Worm (Caenorhabditis elegans) whole organism, late embryonic: ENCODE data around the gene K02A6.3.

Experiments
- C08G9.2 ChIP-seq: sonication (generic microtip); optimal IDR thresholded peaks from 2 replicates; lab custom pipeline; 2016; ENCODE audit warnings: mild to moderate bottlenecking, missing genetic modification characterization, moderate library complexity, missing compliant biosample characterization
- T23F11.4 ChIP-seq: fragments of 200-800 bp; sonication (Bioruptor generic); optimal IDR thresholded peaks from 2 replicates; lab custom pipeline; 2018; ENCODE audit warnings: mild to moderate bottlenecking, missing genetic modification characterization, missing compliant biosample characterization
- Y22D7AL.16 ChIP-seq: sonication (generic microtip); optimal IDR thresholded peaks from 2 replicates; lab custom pipeline; 2016; ENCODE audit warnings: missing genetic modification characterization, missing compliant biosample characterization
- ama-1 ChIP-seq: fragments of 150-350 bp; optimal IDR thresholded peaks from 2 replicates; lab custom pipeline; 2014
- ceh-14 ChIP-seq: sonication (generic microtip); optimal IDR thresholded peaks from 2 replicates; lab custom pipeline; 2016; ENCODE audit warnings: missing genotype, missing genetic modification characterization, missing compliant biosample characterization
- ceh-19 ChIP-seq: fragments of 200-800 bp; sonication (Bioruptor generic); optimal IDR thresholded peaks from 2 replicates; lab custom pipeline; 2018; ENCODE audit warnings: mild to moderate bottlenecking, missing genetic modification characterization, missing compliant biosample characterization
- ceh-2 ChIP-seq: sonication (generic microtip); optimal IDR thresholded peaks from 2 replicates; lab custom pipeline; 2016; ENCODE audit warnings: missing genotype, missing genetic modification characterization, missing compliant biosample characterization
- ceh-24 ChIP-seq: sonication (generic microtip); optimal IDR thresholded peaks from 2 replicates; lab custom pipeline; 2016; ENCODE audit warnings: mild to moderate bottlenecking, missing genetic modification characterization, missing compliant biosample characterization
- ceh-30 ChIP-seq: fragments of 150-350 bp; optimal IDR thresholded peaks from 2 replicates; lab custom pipeline; 2014; ENCODE audit warnings: missing biosample characterization, missing genetic modification characterization
- ceh-45 ChIP-seq: fragments of 200-800 bp; sonication (Bioruptor generic); IDR thresholded peaks from 2 replicates; pipeline ENCODE4 v1.3.6; 2022; ENCODE audit warnings: missing genetic modification reagents, missing genetic modification characterization, missing compliant biosample characterization
- ceh-6 ChIP-seq: fragments of 200-800 bp; sonication (Bioruptor generic); optimal IDR thresholded peaks from 2 replicates; lab custom pipeline; 2018; ENCODE audit warnings: mild to moderate bottlenecking, missing genetic modification characterization, missing compliant biosample characterization
- ceh-9 ChIP-seq: sonication (generic microtip); optimal IDR thresholded peaks from 2 replicates; lab custom pipeline; 2016; ENCODE audit warnings: mild to moderate bottlenecking, missing genetic modification characterization, inconsistent platforms, missing compliant biosample characterization
- dve-1 ChIP-seq: sonication (generic microtip); optimal IDR thresholded peaks from 2 replicates; lab custom pipeline; 2017; ENCODE audit warnings: antibody characterized with exemption, mild to moderate bottlenecking, missing genetic modification characterization, missing compliant biosample characterization
- elt-2 ChIP-seq: sonication (generic microtip); optimal IDR thresholded peaks from 2 replicates; lab custom pipeline; 2016; ENCODE audit warnings: missing genetic modification reagents, missing genetic modification characterization, missing compliant biosample characterization
- elt-4 ChIP-seq: sonication (generic microtip); optimal IDR thresholded peaks from 2 replicates; lab custom pipeline; 2016; ENCODE audit warnings: missing genetic modification characterization, missing compliant biosample characterization
- eyg-1 ChIP-seq: sonication (generic microtip); optimal IDR thresholded peaks from 2 replicates; lab custom pipeline; 2016; ENCODE audit warnings: missing genotype, missing genetic modification characterization, missing compliant biosample characterization
- fkh-10 ChIP-seq: fragments of 150-350 bp; optimal IDR thresholded peaks from 2 replicates; lab custom pipeline; 2014; ENCODE audit warnings: missing biosample characterization, missing genetic modification reagents, missing genetic modification characterization
- hlh-15 ChIP-seq: sonication (generic microtip); optimal IDR thresholded peaks from 2 replicates; lab custom pipeline; 2016; ENCODE audit warnings: missing genetic modification characterization, missing compliant biosample characterization
- hlh-30 ChIP-seq: sonication (generic microtip); optimal IDR thresholded peaks from 2 replicates; lab custom pipeline; 2017; ENCODE audit warnings: antibody characterized with exemption, missing genetic modification characterization, missing compliant biosample characterization; ENCODE audit not compliant: insufficient read depth
- hlh-8 ChIP-seq: sonication (generic microtip); optimal IDR thresholded peaks from 2 replicates; lab custom pipeline; 2016; ENCODE audit warnings: missing genotype, missing genetic modification characterization, missing compliant biosample characterization
- lim-6 ChIP-seq: sonication (generic microtip); optimal IDR thresholded peaks from 2 replicates; lab custom pipeline; 2016; ENCODE audit warnings: missing genetic modification characterization, missing compliant biosample characterization
- madf-2 ChIP-seq: sonication (generic microtip); optimal IDR thresholded peaks from 2 replicates; lab custom pipeline; 2017; ENCODE audit warnings: missing genetic modification characterization, missing compliant biosample characterization
- mec-3 ChIP-seq: sonication (generic microtip); optimal IDR thresholded peaks from 2 replicates; lab custom pipeline; 2016; ENCODE audit warnings: borderline replicate concordance, missing genetic modification characterization, missing compliant biosample characterization
- nfya-1 ChIP-seq: sonication (generic microtip); optimal IDR thresholded peaks from 2 replicates; lab custom pipeline; 2017; ENCODE audit warnings: missing genetic modification characterization, mild to moderate bottlenecking, missing compliant biosample characterization, antibody characterized with exemption, moderate library complexity
- npax-4 ChIP-seq: sonication (generic microtip); optimal IDR thresholded peaks from 2 replicates; lab custom pipeline; 2016; ENCODE audit warnings: missing genetic modification characterization, missing compliant biosample characterization
- odd-2 ChIP-seq: sonication (generic microtip); optimal IDR thresholded peaks from 2 replicates; lab custom pipeline; 2017; ENCODE audit warnings: antibody characterized with exemption, mild to moderate bottlenecking, missing genetic modification characterization, missing compliant biosample characterization
- pag-3 ChIP-seq: sonication (generic microtip); optimal IDR thresholded peaks from 2 replicates; lab custom pipeline; 2016; ENCODE audit warnings: missing compliant biosample characterization, missing genetic modification characterization, borderline replicate concordance
- pat-9 ChIP-seq: fragments of 200-800 bp; sonication (Bioruptor generic); optimal IDR thresholded peaks from 2 replicates; lab custom pipeline; 2018; ENCODE audit warnings: mild to moderate bottlenecking, missing genetic modification characterization, moderate library complexity, missing compliant biosample characterization
- pqm-1 ChIP-seq: sonication (generic microtip); optimal IDR thresholded peaks from 2 replicates; lab custom pipeline; 2016; ENCODE audit warnings: missing genetic modification characterization, missing compliant biosample characterization
- pros-1 ChIP-seq: fragments of 150-350 bp; optimal IDR thresholded peaks from 2 replicates; lab custom pipeline; 2014; ENCODE audit warnings: missing biosample characterization, missing genetic modification reagents, missing genetic modification characterization
- ref-2 ChIP-seq: sonication (generic microtip); optimal IDR thresholded peaks from 2 replicates; lab custom pipeline; 2016; ENCODE audit warnings: missing genetic modification characterization, missing compliant biosample characterization
- sdc-2 ChIP-seq: sonication (generic microtip); optimal IDR thresholded peaks from 2 replicates; lab custom pipeline; 2016; ENCODE audit warnings: missing genotype, missing genetic modification characterization, missing compliant biosample characterization
- sox-2 ChIP-seq: fragments of 200-800 bp; sonication (Bioruptor generic); IDR thresholded peaks from 2 replicates; pipeline ENCODE4 v1.3.6; 2022; ENCODE audit warnings: missing genetic modification reagents, missing genetic modification characterization, missing compliant biosample characterization
- sox-4 ChIP-seq: sonication (generic microtip); optimal IDR thresholded peaks from 2 replicates; lab custom pipeline; 2017; ENCODE audit warnings: mild to moderate bottlenecking, missing genetic modification characterization, inconsistent platforms, missing compliant biosample characterization
- syd-9 ChIP-seq: sonication (generic microtip); optimal IDR thresholded peaks from 2 replicates; lab custom pipeline; 2016; ENCODE audit warnings: mild to moderate bottlenecking, missing genetic modification characterization, moderate library complexity, missing compliant biosample characterization
- tbx-7 ChIP-seq: sonication (generic microtip); optimal IDR thresholded peaks from 2 replicates; lab custom pipeline; 2016; ENCODE audit warnings: missing genotype, missing genetic modification characterization, missing compliant biosample characterization
- ttx-3 ChIP-seq: sonication (generic microtip); optimal IDR thresholded peaks from 2 replicates; lab custom pipeline; 2016; ENCODE audit warnings: missing genetic modification reagents, missing genetic modification characterization, missing compliant biosample characterization
- unc-42 ChIP-seq: sonication (generic microtip); optimal IDR thresholded peaks from 2 replicates; lab custom pipeline; 2016; ENCODE audit warnings: missing genotype, missing genetic modification characterization, missing compliant biosample characterization
- unc-86 ChIP-seq: sonication (generic microtip); optimal IDR thresholded peaks from 2 replicates; lab custom pipeline; 2016; ENCODE audit warnings: missing genetic modification characterization, missing compliant biosample characterization

K02A6.3 gene

DNA sequence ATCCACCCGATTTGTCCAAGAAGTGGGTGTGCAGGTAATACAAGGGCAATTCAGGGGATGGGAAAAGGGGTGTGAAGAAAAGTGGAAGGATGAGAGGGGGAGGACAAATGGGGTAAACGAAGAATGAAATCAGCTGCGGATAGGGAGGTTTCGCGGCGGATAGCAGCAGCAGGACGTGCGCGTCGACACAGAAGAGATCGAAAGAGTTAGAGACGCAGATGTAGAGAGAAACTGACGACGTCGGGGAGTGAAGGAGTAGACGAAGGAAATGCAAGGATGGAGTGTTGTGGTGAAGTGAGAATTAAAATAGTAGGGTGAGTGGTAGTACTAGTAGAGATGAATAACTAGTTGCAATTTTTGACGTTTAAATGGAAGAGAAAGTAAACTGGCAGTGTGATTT lies 20.6 kb upstream of the K02A6.3 start, which contains the start of gene M60.6 (continued):
- peak; percentile 16 for TF ChIP-seq ceh-14 (tag; lab: Kevin White, UChicago)
- TF ChIP-seq npax-4 = no peak
- TF ChIP-seq ceh-6 (GFP tag; lab: Kevin White, UChicago) = no peak
- TF ChIP-seq ceh-2 (tag; lab: Kevin White, UChicago) = no peak
- no peak for TF ChIP-seq ttx-3 (tag; lab: Kevin White, UChicago)
- TF ChIP-seq hlh-15 = no peak
- TF ChIP-seq fkh-10 (GFP tag; lab: Kevin White, UChicago) = no peak
- no peak for TF ChIP-seq syd-9 (tag; lab: Kevin White, UChicago)
- no peak for TF ChIP-seq ama-1 (lab: Kevin White, UChicago)
- no peak for TF ChIP-seq pag-3 (tag; lab: Kevin White, UChicago)
- TF ChIP-seq odd-2 (tag; lab: Kevin White, UChicago) = no peak
- peak; percentile 65 for TF ChIP-seq ref-2
- peak; percentile 89 for TF ChIP-seq unc-42 (tag; lab: Kevin White, UChicago)

ce11 chrX:8247088-8247487 lies 15.4 kb upstream of the K02A6.3 start:
- no peak for TF ChIP-seq lim-6 (tag; lab: Kevin White, UChicago)
- TF ChIP-seq mec-3 (tag; lab: Kevin White, UChicago) = no peak
- no peak for TF ChIP-seq ceh-45
- TF ChIP-seq, all 69 proteins: peak for 0

ce11 chrX:8246126-8246525 lies 14.4 kb upstream of the K02A6.3 start, which contains the start of gene kqt-2:
Gene kqt-2, minus strand, starts transcription at chrX:8246369.
- TF ChIP-seq hlh-8 (no peak), elt-2 (tag; lab: Kevin White, UChicago) (peak; percentile 46), sdc-2 (tag; lab: Kevin White, UChicago) (no peak), Y22D7AL.16 (tag; lab: Kevin White, UChicago) (no peak)

DNA sequence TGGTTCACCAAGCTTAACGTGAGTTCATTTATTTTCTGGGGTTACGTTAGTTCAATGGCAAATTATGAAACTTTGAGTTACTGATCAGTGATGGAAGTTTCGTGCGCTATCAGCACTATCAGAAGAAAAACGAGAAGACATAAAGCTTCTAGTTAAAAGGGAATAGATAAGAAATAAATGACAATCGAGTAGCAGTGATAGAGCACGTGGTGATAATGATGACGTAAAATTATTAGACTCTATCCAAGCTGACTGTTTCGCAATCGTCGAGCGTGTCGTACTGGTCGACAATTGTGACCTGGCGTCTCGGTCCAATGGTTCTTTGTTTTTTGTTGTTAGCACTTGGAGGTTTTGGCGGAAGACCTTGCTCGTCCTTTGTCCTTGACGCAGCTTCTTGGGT lies 11.4 kb upstream of the K02A6.3 start:
- TF ChIP-seq sdc-2 (tag; lab: Kevin White, UChicago) (no peak), sox-4 (no peak), pat-9 (tag; lab: Kevin White, UChicago) (no peak), C08G9.2 (tag; lab: Kevin White, UChicago) (no peak), nfya-1 (no peak), pros-1 (no peak), madf-2 (tag; lab: Kevin White, UChicago) (no peak), elt-2 (tag; lab: Kevin White, UChicago) (peak; percentile 58)

- no peak for TF ChIP-seq ref-2
- no peak for TF ChIP-seq ama-1 (lab: Kevin White, UChicago)
- no peak for TF ChIP-seq hlh-30 (tag; lab: Kevin White, UChicago)
These were observed 10.2 kb upstream of the K02A6.3 start, which contains the start of gene endu-2 for ce11 chrX:8241906-8242305. Gene endu-2, plus strand, starts transcription at chrX:8242301.

DNA sequence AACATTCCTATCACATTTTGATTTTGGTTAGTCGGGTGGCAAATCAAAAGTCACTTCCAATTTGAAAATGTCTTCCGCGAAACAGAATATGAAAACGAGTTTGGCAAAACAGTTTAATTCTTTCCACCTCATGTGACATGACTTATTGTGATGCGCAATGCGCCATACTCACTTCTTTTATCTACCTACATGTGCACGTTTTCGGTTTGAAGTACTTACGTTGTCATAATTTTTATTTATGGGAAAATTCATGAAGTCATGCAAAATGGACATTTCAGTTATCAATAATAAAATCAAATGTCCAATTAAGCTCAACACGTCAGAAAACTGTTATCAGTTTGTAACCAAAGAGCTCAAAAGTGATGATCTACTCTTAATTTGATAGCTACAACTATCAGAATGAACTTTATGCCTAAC lies 6.9 kb upstream of the K02A6.3 start:
- peak; percentile 10 for TF ChIP-seq dve-1 (tag; lab: Kevin White, UChicago)
- no peak for TF ChIP-seq ceh-19

DNA sequence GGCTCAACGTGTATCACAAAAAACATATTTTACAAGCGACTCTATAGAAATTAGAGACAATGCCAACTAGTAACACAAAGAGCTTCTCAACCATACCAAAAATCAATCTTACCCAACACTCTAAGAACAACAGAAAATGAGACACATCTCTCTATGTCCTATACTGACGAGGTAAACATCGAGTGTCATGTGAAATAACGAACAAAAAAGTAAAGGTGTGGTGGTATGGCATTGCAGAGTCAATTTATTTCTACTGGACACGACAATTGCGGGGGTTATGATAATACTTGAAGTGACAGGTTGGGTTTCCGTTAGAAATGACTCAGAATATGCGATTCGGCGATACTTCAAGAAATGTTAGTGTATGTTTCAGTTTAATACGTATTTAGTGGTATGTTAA lies 4.8 kb upstream of the K02A6.3 start:
- TF ChIP-seq elt-4 = no peak
- no peak for TF ChIP-seq sox-2 (GFP tag; lab: Robert Waterston, UW)
- TF ChIP-seq elt-2 (tag; lab: Kevin White, UChicago) = no peak
- TF ChIP-seq sdc-2 (tag; lab: Kevin White, UChicago) = no peak
- no peak for TF ChIP-seq unc-86
- no peak for TF ChIP-seq tbx-7 (tag; lab: Kevin White, UChicago)
- no peak for TF ChIP-seq eyg-1 (tag; lab: Kevin White, UChicago)
- no peak for TF ChIP-seq ceh-14 (tag; lab: Kevin White, UChicago)
- TF ChIP-seq odd-2 (tag; lab: Kevin White, UChicago) = no peak
- TF ChIP-seq T23F11.4 (GFP tag; lab: Kevin White, UChicago) = no peak
- no peak for TF ChIP-seq ceh-30
- TF ChIP-seq ttx-3 (tag; lab: Kevin White, UChicago) = no peak
- TF ChIP-seq pqm-1 (tag; lab: Kevin White, UChicago) = no peak
- no peak for TF ChIP-seq ceh-9 (tag; lab: Kevin White, UChicago)
- no peak for TF ChIP-seq pros-1
- no peak for TF ChIP-seq nfya-1
- TF ChIP-seq ceh-24 = no peak
